Fruit fly (Drosophila melanogaster) whole organism, embryonic: ENCODE measurements around the gene eIF3d1.

Source experiments
- ATbp ChIP-seq: fragments of 200-800 bp; sonication (Bioruptor generic); optimal IDR thresholded peaks from 2 replicates; lab custom pipeline; 2017; ENCODE audit warnings: missing biosample characterization, mild to moderate bottlenecking, missing genetic modification characterization, missing genetic modification reagents
- Ada2b ChIP-seq: fragments of 200-800 bp; sonication (Bioruptor generic); IDR thresholded peaks from 2 replicates; pipeline ENCODE4 v1.3.6; 2022; ENCODE audit warnings: missing biosample characterization, missing genetic modification characterization
- Blimp-1 ChIP-seq: fragments of 200-800 bp; sonication (Bioruptor generic); optimal IDR thresholded peaks from 3 replicates; lab custom pipeline; 2018; ENCODE audit warnings: missing biosample characterization, missing genetic modification characterization, mild to moderate bottlenecking, moderate library complexity, missing genetic modification reagents
- CG10274 ChIP-seq: fragments of 200-800 bp; sonication (Bioruptor generic); optimal IDR thresholded peaks from 3 replicates; lab custom pipeline; 2017; ENCODE audit warnings: missing biosample characterization, mild to moderate bottlenecking, missing genetic modification characterization
- CG11695 ChIP-seq: fragments of 200-800 bp; sonication (Bioruptor generic); IDR thresholded peaks from 3 replicates; pipeline ENCODE4 v1.3.6; 2022; ENCODE audit warnings: missing biosample characterization, missing genetic modification characterization
- CG13424 ChIP-seq: fragments of 200-800 bp; sonication (Bioruptor generic); optimal IDR thresholded peaks from 2 replicates; lab custom pipeline; 2019; ENCODE audit warnings: missing biosample characterization, mild to moderate bottlenecking, missing genetic modification characterization, moderate library complexity
- CG14667 ChIP-seq: fragments of 200-800 bp; sonication (Bioruptor generic); IDR thresholded peaks from 2 replicates; pipeline ENCODE4 v1.3.6; 2022; ENCODE audit warnings: missing biosample characterization, missing genetic modification characterization
- CG17186 ChIP-seq: fragments of 200-800 bp; sonication (Bioruptor generic); optimal IDR thresholded peaks from 3 replicates; lab custom pipeline; 2017; ENCODE audit warnings: missing biosample characterization, missing genetic modification reagents, missing genetic modification characterization
- CG1832 ChIP-seq: fragments of 200-800 bp; sonication (Bioruptor generic); optimal IDR thresholded peaks from 2 replicates; lab custom pipeline; 2017; ENCODE audit warnings: missing biosample characterization, mild to moderate bottlenecking, missing genetic modification characterization, inconsistent platforms
- CG18476 ChIP-seq: fragments of 200-800 bp; sonication (Bioruptor generic); optimal IDR thresholded peaks from 2 replicates; lab custom pipeline; 2016; ENCODE audit warnings: missing biosample characterization, mild to moderate bottlenecking, missing genetic modification characterization
- CG2875 ChIP-seq: fragments of 200-800 bp; sonication (Bioruptor generic); optimal IDR thresholded peaks from 2 replicates; lab custom pipeline; 2017; ENCODE audit warnings: missing biosample characterization, mild to moderate bottlenecking, missing genetic modification characterization, missing genetic modification reagents
- CG31388 ChIP-seq: fragments of 200-800 bp; sonication (Bioruptor generic); optimal IDR thresholded peaks from 2 replicates; lab custom pipeline; 2016; ENCODE audit warnings: missing biosample characterization, missing genetic modification characterization
- CG32532 ChIP-seq: fragments of 200-800 bp; sonication (Bioruptor generic); IDR thresholded peaks from 2 replicates; pipeline ENCODE4 v1.3.6; 2022; ENCODE audit warnings: missing biosample characterization, missing genetic modification characterization
- CG4328 ChIP-seq: fragments of 200-800 bp; sonication (Bioruptor generic); optimal IDR thresholded peaks from 3 replicates; lab custom pipeline; 2017; ENCODE audit warnings: missing biosample characterization, missing genetic modification reagents, missing genetic modification characterization
- CG4404 ChIP-seq: fragments of 200-800 bp; sonication (Bioruptor generic); IDR thresholded peaks from 2 replicates; pipeline ENCODE4 v1.3.6; 2022; ENCODE audit warnings: missing biosample characterization, missing genetic modification characterization
- CG4707 ChIP-seq: fragments of 200-800 bp; sonication (Bioruptor generic); optimal IDR thresholded peaks from 2 replicates; lab custom pipeline; 2018; ENCODE audit warnings: missing biosample characterization, mild to moderate bottlenecking, missing genetic modification characterization, moderate library complexity
- CG4730 ChIP-seq: fragments of 200-800 bp; sonication (Bioruptor generic); IDR thresholded peaks from 2 replicates; pipeline ENCODE4 v1.3.6; 2022; ENCODE audit warnings: missing biosample characterization, missing genetic modification characterization
- CG5180 ChIP-seq: fragments of 200-800 bp; sonication (Bioruptor generic); optimal IDR thresholded peaks from 3 replicates; lab custom pipeline; 2017; ENCODE audit warnings: missing biosample characterization, missing genetic modification characterization, mild to moderate bottlenecking, moderate library complexity, missing genetic modification reagents
- CG6854 ChIP-seq: fragments of 200-800 bp; sonication (Bioruptor generic); optimal IDR thresholded peaks from 3 replicates; lab custom pipeline; 2017; ENCODE audit warnings: missing biosample characterization, mild to moderate bottlenecking, missing genetic modification characterization
- CG7839 ChIP-seq: fragments of 200-800 bp; sonication (Bioruptor generic); optimal IDR thresholded peaks from 3 replicates; lab custom pipeline; 2018; ENCODE audit warnings: missing biosample characterization, mild to moderate bottlenecking, missing genetic modification characterization, moderate library complexity
- CG8359 ChIP-seq: fragments of 200-800 bp; sonication (Bioruptor generic); optimal IDR thresholded peaks from 2 replicates; lab custom pipeline; 2017; ENCODE audit warnings: missing biosample characterization, mild to moderate bottlenecking, missing genetic modification characterization, borderline replicate concordance
- CG8388 ChIP-seq: fragments of 200-800 bp; sonication (Bioruptor generic); optimal IDR thresholded peaks from 2 replicates; lab custom pipeline; 2019; ENCODE audit warnings: missing biosample characterization, mild to moderate bottlenecking, missing genetic modification characterization, moderate library complexity
- CG9437 ChIP-seq: fragments of 200-800 bp; sonication (Bioruptor generic); optimal IDR thresholded peaks from 2 replicates; lab custom pipeline; 2018; ENCODE audit warnings: missing biosample characterization, mild to moderate bottlenecking, missing genetic modification characterization
- CoRest ChIP-seq: fragments of 200-800 bp; sonication (Bioruptor generic); optimal IDR thresholded peaks from 3 replicates; lab custom pipeline; 2018; ENCODE audit warnings: missing biosample characterization, mild to moderate bottlenecking, missing genetic modification characterization, moderate library complexity
- ERR ChIP-seq: fragments of 200-800 bp; sonication (Bioruptor generic); optimal IDR thresholded peaks from 2 replicates; lab custom pipeline; 2016; ENCODE audit warnings: missing biosample characterization, missing genetic modification characterization
- Fer1 ChIP-seq: fragments of 200-800 bp; sonication (Bioruptor generic); optimal IDR thresholded peaks from 2 replicates; lab custom pipeline; 2017; ENCODE audit warnings: missing biosample characterization, mild to moderate bottlenecking, missing genetic modification characterization
- HLH54F ChIP-seq: fragments of 200-800 bp; sonication (Bioruptor generic); optimal IDR thresholded peaks from 3 replicates; lab custom pipeline; 2016; ENCODE audit warnings: missing biosample characterization, missing genetic modification characterization
- Hr78 ChIP-seq, 2 experiments: fragments of 200-800 bp in 1 of 2; fragments of >200 bp in 1 of 2; sonication (Bioruptor generic) in 1 of 2; optimal IDR thresholded peaks; 2 replicates each; lab custom pipeline; 2017 to 2019; ENCODE audit warnings: missing biosample characterization in 2 of 2, missing genetic modification characterization in 2 of 2, mild to moderate bottlenecking in 1 of 2, moderate library complexity in 1 of 2
- Med ChIP-seq: fragments of 200-800 bp; sonication (Bioruptor generic); peaks from one replicate; lab custom pipeline; 2016; ENCODE audit warnings: missing biosample characterization, missing genetic modification characterization, mild to moderate bottlenecking, inconsistent platforms, moderate library complexity
- YL-1 ChIP-seq: fragments of 200-800 bp; sonication (Bioruptor generic); optimal IDR thresholded peaks from 3 replicates; lab custom pipeline; 2017; ENCODE audit warnings: missing biosample characterization, mild to moderate bottlenecking, missing genetic modification characterization
- bbx ChIP-seq: fragments of 200-800 bp; sonication (Bioruptor generic); IDR thresholded peaks from 2 replicates; pipeline ENCODE4 v1.3.6; 2022; ENCODE audit warnings: missing biosample characterization, missing genetic modification characterization; ENCODE audit not compliant: partially characterized antibody
- bcd ChIP-seq: fragments of 200-800 bp; sonication (Bioruptor generic); optimal IDR thresholded peaks from 2 replicates; lab custom pipeline; 2017; ENCODE audit warnings: missing biosample characterization, mild to moderate bottlenecking, missing genetic modification characterization
- cad ChIP-seq: fragments of >200 bp; optimal IDR thresholded peaks from 2 replicates; lab custom pipeline; 2017; ENCODE audit warnings: missing biosample characterization, missing genetic modification characterization
- caup ChIP-seq: fragments of 200-800 bp; sonication (Bioruptor generic); optimal IDR thresholded peaks from 3 replicates; lab custom pipeline; 2017; ENCODE audit warnings: missing biosample characterization, mild to moderate bottlenecking, missing genetic modification characterization, moderate library complexity; ENCODE audit not compliant: severe bottlenecking
- cwo ChIP-seq: fragments of 200-800 bp; sonication (Bioruptor generic); optimal IDR thresholded peaks from 3 replicates; lab custom pipeline; 2017; ENCODE audit warnings: missing biosample characterization, missing genetic modification characterization, mild to moderate bottlenecking, moderate library complexity, missing genetic modification reagents
- emc ChIP-seq: fragments of 200-800 bp; sonication (Bioruptor generic); optimal IDR thresholded peaks from 2 replicates; lab custom pipeline; 2016; ENCODE audit warnings: missing biosample characterization, missing genetic modification characterization
- jigr1 ChIP-seq: fragments of 200-800 bp; sonication (Bioruptor generic); IDR thresholded peaks from 3 replicates; pipeline ENCODE4 v1.3.6; 2022; ENCODE audit warnings: missing biosample characterization, missing genetic modification characterization
- jing ChIP-seq: fragments of 200-800 bp; sonication (Bioruptor generic); optimal IDR thresholded peaks from 2 replicates; lab custom pipeline; 2018; ENCODE audit warnings: missing biosample characterization, mild to moderate bottlenecking, missing genetic modification characterization
- ken ChIP-seq: fragments of 200-800 bp; sonication (Bioruptor generic); IDR thresholded peaks from 3 replicates; pipeline ENCODE4 v1.3.6; 2022; ENCODE audit warnings: missing biosample characterization, missing genetic modification characterization
- nau ChIP-seq: fragments of 200-800 bp; sonication (Bioruptor generic); optimal IDR thresholded peaks from 3 replicates; lab custom pipeline; 2017; ENCODE audit warnings: missing biosample characterization, mild to moderate bottlenecking, missing genetic modification characterization, missing genetic modification reagents
- pb ChIP-seq: fragments of 200-800 bp; sonication (Bioruptor generic); optimal IDR thresholded peaks from 3 replicates; lab custom pipeline; 2016; ENCODE audit warnings: missing biosample characterization, missing genetic modification characterization
- pho ChIP-seq: fragments of 200-800 bp; sonication (Bioruptor generic); optimal IDR thresholded peaks from 2 replicates; lab custom pipeline; 2016; ENCODE audit warnings: missing biosample characterization, missing genetic modification characterization
- pnt ChIP-seq: fragments of 200-800 bp; sonication (Bioruptor generic); optimal IDR thresholded peaks from 3 replicates; lab custom pipeline; 2016; ENCODE audit warnings: missing biosample characterization, missing genetic modification characterization
- rib ChIP-seq: fragments of 200-800 bp; sonication (Bioruptor generic); IDR thresholded peaks from 2 replicates; pipeline ENCODE4 v1.3.6; 2022; ENCODE audit warnings: missing biosample characterization, missing genetic modification characterization
- slp2 ChIP-seq: fragments of 200-800 bp; sonication (Bioruptor generic); optimal IDR thresholded peaks from 2 replicates; lab custom pipeline; 2016; ENCODE audit warnings: missing biosample characterization, missing genetic modification characterization
- vfl ChIP-seq: fragments of 200-800 bp; sonication (Bioruptor generic); optimal IDR thresholded peaks from 2 replicates; lab custom pipeline; 2016; ENCODE audit warnings: missing biosample characterization, missing genetic modification characterization

The eIF3d1 gene

dm6 chr3R:23677058-23677457 is 2.8 kb upstream of the eIF3d1 start, which contains the start of gene GILT3:
GILT3 (plus strand) TSS chr3R:23677358.
- TF ChIP-seq vfl (GFP tag; lab: Kevin White, UChicago) (no peak), slp2 (GFP tag; lab: Kevin White, UChicago) (no peak), CG32532 (GFP tag; lab: Robert Waterston, UW) (0 out of 2 replicates have a peak, but pooled peaks have one; percentile 25), Med (GFP tag; lab: Kevin White, UChicago) (peak; percentile 6)

- peak; percentile 82 for TF ChIP-seq CG2875 (GFP tag; lab: Kevin White, UChicago)
- TF ChIP-seq CG4404: peak; percentile 76
- peak in 1 of 2 experiments; percentile 71 for TF ChIP-seq Hr78 (GFP tag; optimal IDR thresholded peaks at IDR 0.05; lab: Kevin White, UChicago)
- peak; percentile 43 for TF ChIP-seq pnt (GFP tag; lab: Kevin White, UChicago)
- TF ChIP-seq CG31388 (GFP tag; lab: Kevin White, UChicago): peak; percentile 76
- TF ChIP-seq ERR (GFP tag; lab: Kevin White, UChicago): no peak
- TF ChIP-seq CG6854: peak; percentile 91
- TF ChIP-seq Ada2b (GFP tag; lab: Robert Waterston, UW): peak; percentile 91
- TF ChIP-seq caup (GFP tag; lab: Kevin White, UChicago): peak; percentile 93
- TF ChIP-seq HLH54F (GFP tag; lab: Kevin White, UChicago): peak; percentile 46
- TF ChIP-seq CG5180 (GFP tag; lab: Kevin White, UChicago): peak; percentile 83
- peak; percentile 95 for TF ChIP-seq CG13424 (tag; lab: Kevin White, UChicago)
- TF ChIP-seq cad: no peak
- TF ChIP-seq CG8388: peak; percentile 89
- TF ChIP-seq Fer1 (GFP tag; lab: Kevin White, UChicago): peak; percentile 95
- peak; percentile 55 for TF ChIP-seq jing (GFP tag; lab: Kevin White, UChicago)
- TF ChIP-seq CG11695 (GFP tag; lab: Robert Waterston, UW): peak; percentile 90
- TF ChIP-seq CG14667 (GFP tag; lab: Robert Waterston, UW): peak; percentile 83
- TF ChIP-seq ken (GFP tag; lab: Robert Waterston, UW): peak; percentile 89
- peak; percentile 57 for TF ChIP-seq CG4707 (GFP tag; lab: Kevin White, UChicago)
- peak; percentile 81 for TF ChIP-seq CG8359 (GFP tag; lab: Kevin White, UChicago)
- TF ChIP-seq CG4730: peak; percentile 88
- no peak for TF ChIP-seq CG1832 (GFP tag; lab: Kevin White, UChicago)
- TF ChIP-seq CG18476 (GFP tag; lab: Kevin White, UChicago): peak; percentile 86
- peak; percentile 74 for TF ChIP-seq YL-1 (GFP tag; lab: Kevin White, UChicago)
- no peak for TF ChIP-seq bbx (GFP tag; lab: Robert Waterston, UW)
- TF ChIP-seq CG4328 (GFP tag; lab: Kevin White, UChicago): peak; percentile 82
- no peak for TF ChIP-seq emc (GFP tag; lab: Kevin White, UChicago)
- peak; percentile 92 for TF ChIP-seq bcd
- TF ChIP-seq CoRest: peak; percentile 93
- TF ChIP-seq CG7839 (tag; lab: Kevin White, UChicago): peak; percentile 95
- peak; percentile 60 for TF ChIP-seq pho (GFP tag; lab: Kevin White, UChicago)
- peak; percentile 57; the same call in 2 of the 3 replicates for TF ChIP-seq jigr1 (GFP tag; lab: Robert Waterston, UW)
- peak; percentile 81 for TF ChIP-seq rib
- peak; percentile 29 for TF ChIP-seq CG17186 (GFP tag; lab: Kevin White, UChicago)
- no peak for TF ChIP-seq pb (GFP tag; lab: Kevin White, UChicago)
- TF ChIP-seq nau: no peak
- TF ChIP-seq CG9437 (GFP tag; lab: Kevin White, UChicago): peak; percentile 80
- peak; percentile 91 for TF ChIP-seq cwo (GFP tag; lab: Kevin White, UChicago)
- peak; percentile 88 for TF ChIP-seq ATbp (GFP tag; lab: Kevin White, UChicago)
- TF ChIP-seq CG10274: peak; percentile 67
- peak; percentile 94 for TF ChIP-seq Blimp-1
Observed at dm6 chr3R:23678349-23679193, 1.3 kb upstream of the eIF3d1 start, which contains the start of gene GILT2. GILT2 (plus strand) TSS chr3R:23678895.
